Fruit fly (Drosophila melanogaster) whole organism: ENCODE data around the gene ScpX.

Experiments
- CG8478 ChIP-seq: fragments of >200 bp; optimal IDR thresholded peaks from 2 replicates; lab custom pipeline; 2018; ENCODE audit warnings: inconsistent platforms
- Dll ChIP-seq: fragments of >200 bp; optimal IDR thresholded peaks from 2 replicates; lab custom pipeline; 2017
- EcR ChIP-seq, 2 experiments: fragments of >200 bp; optimal IDR thresholded peaks; 2 replicates each; lab custom pipeline; 2017; ENCODE audit warnings: missing biosample characterization in 2 of 2, missing genetic modification characterization in 2 of 2, missing genetic modification reagents in 2 of 2
- pan ChIP-seq: fragments of >200 bp; optimal IDR thresholded peaks from 2 replicates; lab custom pipeline; 2017
- psq ChIP-seq: fragments of >200 bp; optimal IDR thresholded peaks from 2 replicates; lab custom pipeline; 2017
- usp ChIP-seq: fragments of >200 bp; optimal IDR thresholded peaks from 2 replicates; lab custom pipeline; 2017; ENCODE audit warnings: missing biosample characterization, missing genetic modification characterization, mixed read lengths

ScpX gene

DNA sequence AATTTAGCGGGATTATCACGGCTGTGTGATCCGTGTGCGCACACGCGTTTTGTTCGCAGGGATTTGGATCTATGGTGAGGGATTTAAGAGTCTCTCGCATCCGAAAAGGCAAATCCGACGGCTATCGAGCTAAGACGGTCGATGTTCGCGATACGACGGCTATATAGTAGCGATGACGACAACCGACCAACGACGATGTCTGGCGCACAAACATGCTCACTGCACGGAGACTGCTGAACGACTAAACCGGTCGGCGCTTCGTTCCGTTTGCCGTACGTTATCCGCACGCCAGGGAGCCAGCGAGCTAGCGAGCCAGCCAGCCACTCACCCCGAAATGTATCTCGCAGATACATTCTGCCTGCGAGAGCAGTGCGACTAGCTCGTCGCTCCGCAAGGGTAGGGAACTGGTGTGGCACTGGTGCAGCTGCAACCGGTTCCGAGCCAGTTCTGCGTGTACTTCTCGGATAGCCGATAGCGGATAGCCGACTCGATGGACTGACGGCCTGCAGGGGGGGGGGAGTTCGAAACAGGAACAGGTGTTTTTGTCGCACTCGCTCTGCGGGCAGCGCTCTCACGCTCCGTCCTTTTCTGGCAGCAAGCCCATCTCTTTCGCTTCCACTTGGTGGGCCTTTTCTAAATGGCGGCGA is 50.1 kb downstream of the ScpX start, which contains the start of gene tup:
TSS of gene tup (minus strand) at position 248 of the 647 bp plus-strand sequence.
- TF ChIP-seq CG8478 (lab: Kevin White, UChicago), result peak; percentile 86
- no peak for TF ChIP-seq Dll
- TF ChIP-seq usp (GFP tag; lab: Kevin White, UChicago), result no peak
- no peak for TF ChIP-seq psq
- no peak for TF ChIP-seq pan
- TF ChIP-seq EcR (GFP tag; optimal IDR thresholded peaks at IDR 0.05; lab: Kevin White, UChicago), result peak in 1 of 2 experiments; percentile 18

DNA sequence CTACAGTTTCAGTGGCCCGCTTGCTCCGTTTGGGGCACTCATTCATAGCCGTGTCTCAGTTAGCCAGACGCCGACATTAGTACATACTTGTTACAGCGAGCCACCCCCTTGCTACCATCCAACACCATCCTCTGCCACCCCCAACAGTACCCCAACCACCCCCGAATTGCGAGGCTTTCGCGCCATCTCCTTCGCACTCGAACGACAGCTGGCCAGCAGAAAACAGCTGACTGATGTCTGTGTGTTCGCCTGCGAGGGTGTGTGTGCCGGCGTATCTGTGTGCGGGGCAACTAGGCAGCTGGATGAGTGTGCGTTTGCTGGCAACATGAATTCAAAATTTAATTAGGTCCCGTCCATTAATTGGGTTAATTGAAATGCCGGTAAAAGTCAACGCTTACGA is 51.7 kb downstream of the ScpX start:
- TF ChIP-seq usp (GFP tag; lab: Kevin White, UChicago), result no peak
- no peak for TF ChIP-seq pan
- no peak for TF ChIP-seq Dll
